Fruit fly (Drosophila melanogaster) whole organism, embryonic: ENCODE results near the gene se.

ENCODE experiments used
- Adf1 ChIP-seq: fragments of 200-800 bp; sonication (Bioruptor generic); IDR thresholded peaks from 2 replicates; pipeline ENCODE4 v1.3.6; 2022; ENCODE audit warnings: missing biosample characterization, missing genetic modification characterization
- C15 ChIP-seq: fragments of 200-800 bp; sonication (Bioruptor generic); IDR thresholded peaks from 3 replicates; pipeline ENCODE4 v1.3.6; 2022; ENCODE audit warnings: missing biosample characterization, missing genetic modification characterization
- CG10654 ChIP-seq: fragments of 200-800 bp; sonication (Bioruptor generic); optimal IDR thresholded peaks from 2 replicates; lab custom pipeline; 2016; ENCODE audit warnings: missing biosample characterization, missing genetic modification characterization
- CG11723 ChIP-seq: fragments of 200-800 bp; sonication (Bioruptor generic); optimal IDR thresholded peaks from 2 replicates; lab custom pipeline; 2017; ENCODE audit warnings: missing biosample characterization, mild to moderate bottlenecking, missing genetic modification characterization
- CG14050 ChIP-seq: fragments of 200-800 bp; sonication (Bioruptor generic); IDR thresholded peaks from 3 replicates; pipeline ENCODE4 v1.3.6; 2022; ENCODE audit warnings: missing biosample characterization, missing genetic modification characterization
- CG15073 ChIP-seq: fragments of 200-800 bp; sonication (Bioruptor generic); optimal IDR thresholded peaks from 2 replicates; lab custom pipeline; 2016; ENCODE audit warnings: missing biosample characterization, missing genetic modification characterization
- CG15269 ChIP-seq: fragments of 200-800 bp; sonication (Bioruptor generic); optimal IDR thresholded peaks from 2 replicates; lab custom pipeline; 2018; ENCODE audit warnings: missing biosample characterization, mild to moderate bottlenecking, missing genetic modification characterization, moderate library complexity
- CG1602 ChIP-seq: fragments of 200-800 bp; sonication (Bioruptor generic); optimal IDR thresholded peaks from 3 replicates; lab custom pipeline; 2016; ENCODE audit warnings: missing biosample characterization, missing genetic modification characterization
- CG17186 ChIP-seq: fragments of 200-800 bp; sonication (Bioruptor generic); optimal IDR thresholded peaks from 3 replicates; lab custom pipeline; 2017; ENCODE audit warnings: missing biosample characterization, missing genetic modification reagents, missing genetic modification characterization
- CG17802 ChIP-seq: fragments of 200-800 bp; sonication (Bioruptor generic); optimal IDR thresholded peaks from 2 replicates; lab custom pipeline; 2018; ENCODE audit warnings: missing biosample characterization, mild to moderate bottlenecking, missing genetic modification characterization, moderate library complexity
- CG1792 ChIP-seq: fragments of 200-800 bp; sonication (Bioruptor generic); optimal IDR thresholded peaks from 2 replicates; lab custom pipeline; 2016; ENCODE audit warnings: missing biosample characterization, missing genetic modification characterization
- CG18011 ChIP-seq: fragments of 200-800 bp; sonication (Bioruptor generic); optimal IDR thresholded peaks from 2 replicates; lab custom pipeline; 2017; ENCODE audit warnings: missing biosample characterization, missing genetic modification characterization, mild to moderate bottlenecking, moderate library complexity, missing genotype
- CG18262 ChIP-seq: fragments of 200-800 bp; optimal IDR thresholded peaks from 3 replicates; lab custom pipeline; 2019; ENCODE audit warnings: missing biosample characterization, mild to moderate bottlenecking, missing genetic modification characterization, moderate library complexity
- CG18476 ChIP-seq: fragments of 200-800 bp; sonication (Bioruptor generic); optimal IDR thresholded peaks from 2 replicates; lab custom pipeline; 2016; ENCODE audit warnings: missing biosample characterization, mild to moderate bottlenecking, missing genetic modification characterization
- CG2116 ChIP-seq: fragments of 200-800 bp; sonication (Bioruptor generic); optimal IDR thresholded peaks from 3 replicates; lab custom pipeline; 2018; ENCODE audit warnings: missing biosample characterization, mild to moderate bottlenecking, missing genetic modification characterization
- CG2129 ChIP-seq: fragments of 200-800 bp; sonication (Bioruptor generic); IDR thresholded peaks from 2 replicates; pipeline ENCODE4 v1.3.6; 2022; ENCODE audit warnings: missing biosample characterization, missing genetic modification characterization; ENCODE audit not compliant: partially characterized antibody
- CG31365 ChIP-seq: fragments of 200-800 bp; sonication (Bioruptor generic); optimal IDR thresholded peaks from 2 replicates; lab custom pipeline; 2018; ENCODE audit warnings: missing biosample characterization, mild to moderate bottlenecking, missing genetic modification characterization
- CG3163 ChIP-seq: fragments of 200-800 bp; sonication (Bioruptor generic); optimal IDR thresholded peaks from 3 replicates; lab custom pipeline; 2016; ENCODE audit warnings: missing biosample characterization, missing genetic modification characterization
- CG32532 ChIP-seq: fragments of 200-800 bp; sonication (Bioruptor generic); IDR thresholded peaks from 2 replicates; pipeline ENCODE4 v1.3.6; 2022; ENCODE audit warnings: missing biosample characterization, missing genetic modification characterization
- CG3726 ChIP-seq: fragments of 200-800 bp; sonication (Bioruptor generic); IDR thresholded peaks from 3 replicates; pipeline ENCODE4, ENCODE4 v1.3.6; 2022; ENCODE audit warnings: missing biosample characterization, missing genetic modification characterization
- CG5245 ChIP-seq: fragments of 200-800 bp; sonication (Bioruptor generic); optimal IDR thresholded peaks from 3 replicates; lab custom pipeline; 2016; ENCODE audit warnings: missing biosample characterization, missing genetic modification characterization
- CG6689 ChIP-seq: fragments of 200-800 bp; sonication (Bioruptor generic); IDR thresholded peaks from 2 replicates; pipeline ENCODE4 v1.3.6; 2022; ENCODE audit warnings: missing biosample characterization, missing genetic modification characterization
- CG7786 ChIP-seq: fragments of 200-800 bp; sonication (Bioruptor generic); optimal IDR thresholded peaks from 2 replicates; lab custom pipeline; 2016; ENCODE audit warnings: missing biosample characterization, missing genetic modification characterization
- CG7928 ChIP-seq: fragments of 200-800 bp; sonication (Bioruptor generic); optimal IDR thresholded peaks from 2 replicates; lab custom pipeline; 2017; ENCODE audit warnings: missing biosample characterization, mild to moderate bottlenecking, missing genetic modification characterization
- CG8089 ChIP-seq: fragments of 200-800 bp; sonication (Bioruptor generic); optimal IDR thresholded peaks from 3 replicates; lab custom pipeline; 2016; ENCODE audit warnings: missing biosample characterization, missing genetic modification characterization
- CG8944 ChIP-seq: fragments of 200-800 bp; sonication (Bioruptor generic); optimal IDR thresholded peaks from 3 replicates; lab custom pipeline; 2016; ENCODE audit warnings: missing biosample characterization, missing genetic modification characterization
- CG9215 ChIP-seq: fragments of 200-800 bp; sonication (Bioruptor generic); IDR thresholded peaks from 2 replicates; pipeline ENCODE4 v1.3.6; 2022; ENCODE audit warnings: missing biosample characterization, missing genetic modification characterization
- Camta ChIP-seq: fragments of 200-800 bp; sonication (Bioruptor generic); optimal IDR thresholded peaks from 2 replicates; lab custom pipeline; 2016; ENCODE audit warnings: missing biosample characterization, missing genetic modification characterization
- CkIIα-i1 ChIP-seq: fragments of 200-800 bp; sonication (Bioruptor generic); IDR thresholded peaks from 2 replicates; pipeline ENCODE4 v1.3.6; 2022; ENCODE audit warnings: missing biosample characterization, missing genetic modification characterization
- Dad ChIP-seq: fragments of 200-800 bp; sonication (Bioruptor generic); optimal IDR thresholded peaks from 3 replicates; lab custom pipeline; 2016; ENCODE audit warnings: missing biosample characterization, missing genetic modification characterization
- Dll ChIP-seq: fragments of 200-800 bp; sonication (Bioruptor generic); IDR thresholded peaks from 4 replicates; pipeline ENCODE4 v1.3.6; 2022; ENCODE audit warnings: missing biosample characterization, missing genetic modification characterization; ENCODE audit not compliant: partially characterized antibody
- Fer1 ChIP-seq: fragments of 200-800 bp; sonication (Bioruptor generic); optimal IDR thresholded peaks from 2 replicates; lab custom pipeline; 2017; ENCODE audit warnings: missing biosample characterization, mild to moderate bottlenecking, missing genetic modification characterization
- HHEX ChIP-seq: fragments of 200-800 bp; sonication (Bioruptor generic); optimal IDR thresholded peaks from 3 replicates; lab custom pipeline; 2017; ENCODE audit warnings: missing biosample characterization, mild to moderate bottlenecking, missing genetic modification characterization, missing genetic modification reagents
- HLH54F ChIP-seq: fragments of 200-800 bp; sonication (Bioruptor generic); optimal IDR thresholded peaks from 3 replicates; lab custom pipeline; 2016; ENCODE audit warnings: missing biosample characterization, missing genetic modification characterization
- HmgD ChIP-seq: fragments of 200-800 bp; sonication (Bioruptor generic); optimal IDR thresholded peaks from 3 replicates; lab custom pipeline; 2016; ENCODE audit warnings: missing biosample characterization, missing genetic modification characterization
- Scr ChIP-seq: fragments of 200-800 bp; sonication (Bioruptor generic); IDR thresholded peaks from 2 replicates; pipeline ENCODE4 v1.3.6; 2022; ENCODE audit warnings: missing biosample characterization, missing genetic modification characterization; ENCODE audit not compliant: partially characterized antibody
- Six4 ChIP-seq: fragments of 200-800 bp; sonication (Bioruptor generic); optimal IDR thresholded peaks from 2 replicates; lab custom pipeline; 2016; ENCODE audit warnings: missing biosample characterization, missing genetic modification characterization
- bcd ChIP-seq: fragments of 200-800 bp; sonication (Bioruptor generic); optimal IDR thresholded peaks from 2 replicates; lab custom pipeline; 2017; ENCODE audit warnings: missing biosample characterization, mild to moderate bottlenecking, missing genetic modification characterization
- cg ChIP-seq: fragments of 200-800 bp; sonication (Bioruptor generic); optimal IDR thresholded peaks from 3 replicates; lab custom pipeline; 2019; ENCODE audit warnings: missing biosample characterization, mild to moderate bottlenecking, missing genetic modification characterization, moderate library complexity
- chif ChIP-seq, 2 experiments: fragments of 200-800 bp; sonication (Bioruptor generic); optimal IDR thresholded peaks; 3 replicates each; lab custom pipeline; 2016; ENCODE audit warnings: missing biosample characterization in 2 of 2, missing genetic modification characterization in 2 of 2
- croc ChIP-seq: fragments of 200-800 bp; sonication (Bioruptor generic); conservative IDR thresholded peaks from 3 replicates; pipeline ENCODE4 v1.3.6; 2022; ENCODE audit warnings: missing biosample characterization, missing genetic modification characterization
- fu2 ChIP-seq: fragments of 200-800 bp; sonication (Bioruptor generic); optimal IDR thresholded peaks from 2 replicates; lab custom pipeline; 2016; ENCODE audit warnings: missing biosample characterization, missing genetic modification characterization
- hth ChIP-seq: fragments of >200 bp; optimal IDR thresholded peaks from 2 replicates; lab custom pipeline; 2017; ENCODE audit warnings: inconsistent platforms
- ind ChIP-seq: fragments of 200-800 bp; sonication (Bioruptor generic); optimal IDR thresholded peaks from 3 replicates; lab custom pipeline; 2016; ENCODE audit warnings: missing biosample characterization, missing genetic modification characterization
- kah ChIP-seq: fragments of 200-800 bp; sonication (Bioruptor generic); optimal IDR thresholded peaks from 2 replicates; lab custom pipeline; 2018; ENCODE audit warnings: missing biosample characterization, mild to moderate bottlenecking, missing genetic modification characterization
- luna ChIP-seq: fragments of 200-800 bp; sonication (Bioruptor generic); optimal IDR thresholded peaks from 2 replicates; lab custom pipeline; 2016; ENCODE audit warnings: missing biosample characterization, missing genetic modification characterization
- mam ChIP-seq: fragments of 200-800 bp; sonication (Bioruptor generic); optimal IDR thresholded peaks from 3 replicates; lab custom pipeline; 2016; ENCODE audit warnings: missing biosample characterization, missing genetic modification characterization
- rib ChIP-seq: fragments of 200-800 bp; sonication (Bioruptor generic); IDR thresholded peaks from 2 replicates; pipeline ENCODE4 v1.3.6; 2022; ENCODE audit warnings: missing biosample characterization, missing genetic modification characterization
- sens ChIP-seq: fragments of 200-800 bp; sonication (Bioruptor generic); peaks from one replicate; lab custom pipeline; 2016; ENCODE audit warnings: missing biosample characterization, missing genetic modification characterization
- seq ChIP-seq: fragments of 200-800 bp; sonication (Bioruptor generic); IDR thresholded peaks from 2 replicates; pipeline ENCODE4 v1.3.6; 2022; ENCODE audit warnings: missing biosample characterization, missing genetic modification characterization
- trh ChIP-seq: fragments of 200-800 bp; sonication (Bioruptor generic); optimal IDR thresholded peaks from 2 replicates; lab custom pipeline; 2016; ENCODE audit warnings: missing biosample characterization, missing genetic modification characterization

se gene

DNA sequence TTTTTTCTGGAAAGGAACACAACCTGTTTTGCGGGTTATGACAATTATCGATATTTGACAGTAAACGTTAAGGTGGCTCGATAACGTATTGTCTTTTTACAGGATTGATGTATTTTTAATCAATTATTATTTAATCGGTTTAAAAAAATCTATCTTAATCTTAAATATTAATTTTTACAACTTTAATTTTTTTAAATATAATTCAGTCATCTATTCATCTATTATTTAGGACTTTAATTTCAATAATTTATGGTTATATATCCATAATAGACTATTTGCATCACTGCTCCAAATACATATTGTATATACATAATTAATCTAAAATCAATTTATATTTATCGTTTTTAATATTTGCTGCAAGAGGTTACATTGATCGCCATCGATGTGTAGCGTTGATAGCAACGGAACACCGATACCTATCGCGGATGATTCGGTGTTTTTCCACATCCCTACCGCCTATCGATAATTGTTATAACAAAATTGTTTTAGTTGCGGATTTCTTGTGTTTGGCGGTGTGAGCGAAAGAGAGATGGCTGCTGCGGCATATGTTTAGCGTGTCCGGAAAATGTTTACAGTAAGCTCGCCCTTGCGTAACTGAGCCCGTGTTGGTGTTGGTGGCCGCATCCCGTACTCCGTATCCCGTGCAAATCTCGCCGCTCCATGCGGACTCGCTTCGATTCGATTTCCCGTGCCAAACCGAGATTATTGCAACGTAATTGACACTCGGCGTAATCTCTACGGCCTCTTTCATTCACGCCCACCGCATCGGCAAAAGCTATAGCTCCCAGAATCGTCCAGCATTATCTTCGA, 4.7 kb downstream of the se start, which contains the start of the genes GstO1 and foi (continued):
- TF ChIP-seq CG32532 (GFP tag; lab: Robert Waterston, UW) (peak; percentile 65; the same call in 1 of the 2 replicates), CG7786 (GFP tag; lab: Kevin White, UChicago) (no peak), CG18262 (tag; lab: Kevin White, UChicago) (peak; percentile 32), croc (GFP tag; lab: Robert Waterston, UW) (no peak), Camta (GFP tag; lab: Kevin White, UChicago) (no peak), CG5245 (GFP tag; lab: Kevin White, UChicago) (no peak), CG15269 (tag; lab: Kevin White, UChicago) (peak; percentile 3), ind (GFP tag; lab: Kevin White, UChicago) (peak; percentile 32), CG17802 (tag; lab: Kevin White, UChicago) (no peak), CG2116 (peak; percentile 95), CkIIα-i1 (GFP tag; lab: Robert Waterston, UW) (no peak), CG9215 (GFP tag; lab: Robert Waterston, UW) (no peak), C15 (GFP tag; lab: Robert Waterston, UW) (no peak), luna (GFP tag; lab: Kevin White, UChicago) (no peak), Fer1 (GFP tag; lab: Kevin White, UChicago) (peak; percentile 16), fu2 (no peak), mam (GFP tag; lab: Kevin White, UChicago) (peak; percentile 41), HHEX (GFP tag; lab: Kevin White, UChicago) (no peak), CG18476 (GFP tag; lab: Kevin White, UChicago) (no peak), CG15073 (no peak), HmgD (no peak), HLH54F (GFP tag; lab: Kevin White, UChicago) (peak; percentile 4), cg (GFP tag; lab: Kevin White, UChicago) (no peak), Dad (GFP tag; lab: Kevin White, UChicago) (no peak), CG6689 (GFP tag; lab: Robert Waterston, UW) (no peak), CG11723 (GFP tag; lab: Kevin White, UChicago) (no peak), trh (no peak), hth (no peak), CG18011 (no peak), CG3726 (GFP tag; lab: Robert Waterston, UW) (no peak), Adf1 (peak; percentile 26; the same call in 1 of the 2 replicates), Scr (peak; percentile 97), rib (GFP tag; lab: Robert Waterston, UW) (peak; percentile 43; the same call in 1 of the 2 replicates), seq (GFP tag; lab: Robert Waterston, UW) (no peak), chif (GFP tag; optimal IDR thresholded peaks at IDR 0.05; lab: Kevin White, UChicago) (no peak), sens (no peak), kah (GFP tag; lab: Kevin White, UChicago) (no peak), CG1602 (GFP tag; lab: Kevin White, UChicago) (peak; percentile 3), CG2129 (peak; percentile 91), CG1792 (GFP tag; lab: Kevin White, UChicago) (no peak), bcd (GFP tag; lab: Kevin White, UChicago) (no peak), CG3163 (GFP tag; lab: Kevin White, UChicago) (no peak), CG8944 (GFP tag; lab: Kevin White, UChicago) (no peak), CG17186 (GFP tag; lab: Kevin White, UChicago) (peak; percentile 18), CG10654 (no peak), CG14050 (GFP tag; lab: Robert Waterston, UW) (no peak), Dll (peak; percentile 94), CG8089 (GFP tag; lab: Kevin White, UChicago) (no peak), CG7928 (GFP tag; lab: Kevin White, UChicago) (no peak), Six4 (GFP tag; lab: Kevin White, UChicago) (no peak), CG31365 (tag; lab: Kevin White, UChicago) (no peak)
